Fruit fly (Drosophila melanogaster): ENCODE results near the gene eag.

The eag gene

DNA sequence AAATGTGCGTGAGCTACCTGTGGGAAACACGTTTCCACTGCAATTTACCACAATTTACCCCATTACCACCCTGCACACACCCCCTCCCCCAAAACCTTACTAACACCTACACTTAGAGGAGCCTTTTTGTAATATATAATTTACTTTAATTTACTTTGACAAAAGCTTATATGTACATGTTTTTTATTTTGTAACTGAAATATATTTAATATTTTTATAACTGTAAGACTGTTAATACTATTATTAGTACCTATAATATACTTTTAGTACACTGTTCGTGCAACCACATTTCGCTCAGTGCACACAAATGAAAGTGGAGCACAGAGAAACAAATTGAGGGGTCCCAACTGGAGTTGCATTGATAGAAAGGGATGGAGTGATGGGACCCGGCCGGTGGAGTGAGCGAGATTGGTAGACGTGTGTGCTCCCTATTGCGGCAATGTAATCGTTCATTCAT lies 65.8 kb downstream of the eag start (continued):
- TF ChIP-seq jim (GFP tag; optimal IDR thresholded peaks at IDR 0.05) (no peak), sv (GFP tag; optimal IDR thresholded peaks at IDR 0.05) (peak; percentile 29), CrebA (GFP tag; optimal IDR thresholded peaks at IDR 0.05; ENCODE audit: borderline replicate concordance) (no peak), Dif (GFP tag; optimal IDR thresholded peaks at IDR 0.05; ENCODE audit: partially characterized antibody) (no peak), Mio (GFP tag; optimal IDR thresholded peaks at IDR 0.05) (no peak), Jra (GFP tag; optimal IDR thresholded peaks at IDR 0.05) (no peak), Vsx2 (GFP tag; optimal IDR thresholded peaks at IDR 0.05; ENCODE audit: partially characterized antibody) (no peak), Hnf4 (GFP tag; optimal IDR thresholded peaks at IDR 0.05) (no peak), Myc (optimal IDR thresholded peaks at IDR 0.05) (no peak)

DNA sequence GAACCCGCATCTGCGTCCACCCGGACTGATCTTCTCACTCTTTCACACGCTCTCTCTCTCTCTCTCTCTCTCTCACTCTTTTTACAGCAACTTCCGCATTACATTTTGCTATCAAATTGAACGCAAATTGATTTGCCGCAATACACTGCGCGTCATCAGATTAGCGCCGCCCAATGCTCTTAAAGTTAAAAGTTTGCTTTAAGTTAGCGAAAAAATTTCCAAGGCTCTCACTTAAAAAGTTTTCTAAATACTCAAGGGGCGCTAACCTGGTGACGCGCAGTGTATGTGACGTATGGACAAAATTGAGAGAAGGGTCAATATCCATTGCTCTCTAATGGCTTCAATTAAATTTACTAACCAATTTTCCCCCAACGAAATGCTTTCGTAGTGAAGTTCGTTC lies 66.9 kb downstream of the eag start:
- TF ChIP-seq dl (GFP tag; optimal IDR thresholded peaks at IDR 0.05; ENCODE audit: insufficient read depth in 1 of 2, partially characterized antibody in 2 of 2) (no peak), CG9705 (GFP tag; optimal IDR thresholded peaks at IDR 0.05) (no peak), Myc (optimal IDR thresholded peaks at IDR 0.05) (no peak), OdsH (GFP tag; optimal IDR thresholded peaks at IDR 0.05) (peak; percentile 3), dsf (GFP tag; optimal IDR thresholded peaks at IDR 0.05; ENCODE audit: borderline replicate concordance) (no peak), usp (GFP tag; optimal IDR thresholded peaks at IDR 0.05) (no peak), lola (GFP tag; optimal IDR thresholded peaks at IDR 0.05) (no peak), sage (GFP tag; optimal IDR thresholded peaks at IDR 0.05) (no peak), Vsx2 (GFP tag; optimal IDR thresholded peaks at IDR 0.05; ENCODE audit: partially characterized antibody) (no peak), rgr (GFP tag; optimal IDR thresholded peaks at IDR 0.05) (peak; percentile 57), fru (GFP tag; optimal IDR thresholded peaks at IDR 0.05) (peak; percentile 63), HLH106 (tag; optimal IDR thresholded peaks at IDR 0.05) (peak; percentile 56), Hnf4 (GFP tag; optimal IDR thresholded peaks at IDR 0.05) (peak; percentile 26), brk (GFP tag; optimal IDR thresholded peaks at IDR 0.05) (no peak), N (GFP tag; optimal IDR thresholded peaks at IDR 0.05) (no peak), sv (GFP tag; optimal IDR thresholded peaks at IDR 0.05) (peak; percentile 71), pan (optimal IDR thresholded peaks at IDR 0.05) (no peak), jim (GFP tag; optimal IDR thresholded peaks at IDR 0.05) (no peak), psq (GFP tag; optimal IDR thresholded peaks at IDR 0.05) (peak; percentile 47), foxo (GFP tag; optimal IDR thresholded peaks at IDR 0.05) (peak in 1 of 2 experiments; percentile 56), dmrt93B (GFP tag; optimal IDR thresholded peaks at IDR 0.05) (peak; percentile 31), Sp1 (GFP tag; optimal IDR thresholded peaks at IDR 0.05) (peak; percentile 61), Rel (GFP tag; optimal IDR thresholded peaks at IDR 0.05) (no peak), Rel (tag; optimal IDR thresholded peaks at IDR 0.05) (no peak), Mio (GFP tag; optimal IDR thresholded peaks at IDR 0.05) (no peak), ey (GFP tag; optimal IDR thresholded peaks at IDR 0.05) (peak; percentile 57), br (GFP tag; optimal IDR thresholded peaks at IDR 0.05) (peak; percentile 45), Jra (GFP tag; optimal IDR thresholded peaks at IDR 0.05) (no peak), Dif (GFP tag; optimal IDR thresholded peaks at IDR 0.05; ENCODE audit: partially characterized antibody) (no peak), woc (GFP tag; optimal IDR thresholded peaks at IDR 0.05) (peak; percentile 38), GATAd (GFP tag; optimal IDR thresholded peaks at IDR 0.05) (no peak), Hr78 (GFP tag; optimal IDR thresholded peaks at IDR 0.05) (no peak), Hr83 (GFP tag; optimal IDR thresholded peaks at IDR 0.05; ENCODE audit: poor library complexity, severe bottlenecking) (no peak), Abd-B (GFP tag; optimal IDR thresholded peaks at IDR 0.05) (no peak), Dfd (GFP tag; optimal IDR thresholded peaks at IDR 0.05) (no peak), CrebA (GFP tag; optimal IDR thresholded peaks at IDR 0.05; ENCODE audit: borderline replicate concordance) (no peak), h (GFP tag; optimal IDR thresholded peaks at IDR 0.05) (peak; percentile 64), tai (GFP tag; optimal IDR thresholded peaks at IDR 0.05) (no peak), CG32264 (GFP tag; optimal IDR thresholded peaks at IDR 0.05) (no peak)

DNA sequence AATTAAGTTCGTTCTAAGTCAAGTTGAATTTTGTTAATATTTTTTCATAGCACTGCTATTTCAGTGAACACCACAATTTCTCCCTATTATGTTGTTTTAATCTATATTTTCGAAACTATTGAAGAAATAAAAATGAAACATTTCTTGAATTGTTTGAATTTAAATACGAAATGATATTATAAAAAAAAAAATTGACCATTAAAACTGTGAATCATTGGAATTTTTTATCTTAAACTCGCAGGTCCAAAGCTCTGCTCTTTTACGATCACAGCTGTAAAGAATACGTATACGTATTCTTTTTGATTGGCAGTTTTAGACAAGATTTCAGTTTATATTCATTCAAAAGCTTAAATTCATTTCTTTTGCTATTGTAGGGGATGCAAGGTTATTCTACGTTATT lies 68.1 kb downstream of the eag start:
- no peak for TF ChIP-seq Myc (optimal IDR thresholded peaks at IDR 0.05)
- no peak for TF ChIP-seq Vsx2 (GFP tag; optimal IDR thresholded peaks at IDR 0.05; ENCODE audit: partially characterized antibody)
- no peak for TF ChIP-seq pan (optimal IDR thresholded peaks at IDR 0.05)
- TF ChIP-seq GATAd (GFP tag; optimal IDR thresholded peaks at IDR 0.05), result no peak
- TF ChIP-seq sv (GFP tag; optimal IDR thresholded peaks at IDR 0.05), result no peak
- TF ChIP-seq CG32264 (GFP tag; optimal IDR thresholded peaks at IDR 0.05), result no peak
- TF ChIP-seq CG9705 (GFP tag; optimal IDR thresholded peaks at IDR 0.05), result no peak
- no peak for TF ChIP-seq Dfd (GFP tag; optimal IDR thresholded peaks at IDR 0.05)
- TF ChIP-seq Hr78 (GFP tag; optimal IDR thresholded peaks at IDR 0.05), result no peak
- no peak for TF ChIP-seq sage (GFP tag; optimal IDR thresholded peaks at IDR 0.05)
- no peak for TF ChIP-seq usp (GFP tag; optimal IDR thresholded peaks at IDR 0.05)
- no peak for TF ChIP-seq Mio (GFP tag; optimal IDR thresholded peaks at IDR 0.05)
- TF ChIP-seq N (GFP tag; optimal IDR thresholded peaks at IDR 0.05), result no peak
- no peak for TF ChIP-seq brk (GFP tag; optimal IDR thresholded peaks at IDR 0.05)
- TF ChIP-seq tai (GFP tag; optimal IDR thresholded peaks at IDR 0.05), result no peak
- no peak for TF ChIP-seq CrebA (GFP tag; optimal IDR thresholded peaks at IDR 0.05; ENCODE audit: borderline replicate concordance)
- TF ChIP-seq Sp1 (GFP tag; optimal IDR thresholded peaks at IDR 0.05), result no peak
- TF ChIP-seq jim (GFP tag; optimal IDR thresholded peaks at IDR 0.05), result no peak
- no peak for TF ChIP-seq dsf (GFP tag; optimal IDR thresholded peaks at IDR 0.05; ENCODE audit: borderline replicate concordance)
- TF ChIP-seq Jra (GFP tag; optimal IDR thresholded peaks at IDR 0.05), result no peak
